Fruit fly (Drosophila melanogaster) whole organism, embryonic: Measurements from ENCODE around the gene CG14961.

Experiments used
- Abd-B ChIP-seq: fragments of 200-800 bp; sonication (Bioruptor generic); optimal IDR thresholded peaks from 2 replicates; lab custom pipeline; 2018; ENCODE audit warnings: missing biosample characterization, mild to moderate bottlenecking, missing genetic modification characterization, moderate library complexity
- Adf1 ChIP-seq: fragments of 200-800 bp; sonication (Bioruptor generic); IDR thresholded peaks from 2 replicates; pipeline ENCODE4 v1.3.6; 2022; ENCODE audit warnings: missing biosample characterization, missing genetic modification characterization
- Antp ChIP-seq: fragments of 200-800 bp; sonication (Bioruptor generic); optimal IDR thresholded peaks from 3 replicates; lab custom pipeline; 2016; ENCODE audit warnings: missing biosample characterization, missing genetic modification characterization
- CG12391 ChIP-seq: fragments of 200-800 bp; sonication (Bioruptor generic); optimal IDR thresholded peaks from 3 replicates; lab custom pipeline; 2018; ENCODE audit warnings: missing biosample characterization, mild to moderate bottlenecking, missing genetic modification characterization, moderate library complexity
- CG14667 ChIP-seq: fragments of 200-800 bp; sonication (Bioruptor generic); IDR thresholded peaks from 2 replicates; pipeline ENCODE4 v1.3.6; 2022; ENCODE audit warnings: missing biosample characterization, missing genetic modification characterization
- CG15011 ChIP-seq: fragments of 200-800 bp; sonication (Bioruptor generic); optimal IDR thresholded peaks from 3 replicates; lab custom pipeline; 2018; ENCODE audit warnings: missing biosample characterization, mild to moderate bottlenecking, missing genetic modification characterization
- CG15601 ChIP-seq: fragments of 200-800 bp; sonication (Bioruptor generic); optimal IDR thresholded peaks from 3 replicates; lab custom pipeline; 2019; ENCODE audit warnings: missing biosample characterization, mild to moderate bottlenecking, missing genetic modification characterization, moderate library complexity
- CG1647 ChIP-seq: fragments of 200-800 bp; sonication (Bioruptor generic); optimal IDR thresholded peaks from 3 replicates; lab custom pipeline; 2016; ENCODE audit warnings: missing biosample characterization, missing genetic modification characterization
- CG16779 ChIP-seq: fragments of 200-800 bp; sonication (Bioruptor generic); IDR thresholded peaks from 2 replicates; pipeline ENCODE4 v1.3.6; 2022; ENCODE audit warnings: missing biosample characterization, missing genetic modification characterization
- CG17328 ChIP-seq: fragments of 200-800 bp; sonication (Bioruptor generic); IDR thresholded peaks from 2 replicates; pipeline ENCODE4 v1.3.6; 2022; ENCODE audit warnings: missing biosample characterization, missing genetic modification characterization
- CG17385 ChIP-seq: fragments of 200-800 bp; sonication (Bioruptor generic); optimal IDR thresholded peaks from 3 replicates; lab custom pipeline; 2018; ENCODE audit warnings: missing biosample characterization, mild to moderate bottlenecking, missing genetic modification characterization
- CG2120 ChIP-seq: fragments of 200-800 bp; sonication (Bioruptor generic); optimal IDR thresholded peaks from 3 replicates; lab custom pipeline; 2016; ENCODE audit warnings: missing biosample characterization, missing genetic modification characterization
- CG2199 ChIP-seq: fragments of 200-800 bp; sonication (Bioruptor generic); IDR thresholded peaks from 3 replicates; pipeline ENCODE4 v1.3.6; 2022; ENCODE audit warnings: missing biosample characterization, missing genetic modification characterization
- CG2678 ChIP-seq: fragments of 200-800 bp; sonication (Bioruptor generic); optimal IDR thresholded peaks from 3 replicates; lab custom pipeline; 2019; ENCODE audit warnings: missing biosample characterization, mild to moderate bottlenecking, missing genetic modification characterization, moderate library complexity
- CG2875 ChIP-seq: fragments of 200-800 bp; sonication (Bioruptor generic); optimal IDR thresholded peaks from 2 replicates; lab custom pipeline; 2017; ENCODE audit warnings: missing biosample characterization, mild to moderate bottlenecking, missing genetic modification characterization, missing genetic modification reagents
- CG3847 ChIP-seq: fragments of 200-800 bp; sonication (Bioruptor generic); IDR thresholded peaks from 2 replicates; pipeline ENCODE4 v1.3.6; 2022; ENCODE audit warnings: missing biosample characterization, missing genetic modification characterization
- CG3995 ChIP-seq: fragments of 200-800 bp; sonication (Bioruptor generic); optimal IDR thresholded peaks from 3 replicates; lab custom pipeline; 2016; ENCODE audit warnings: missing biosample characterization, missing genetic modification characterization
- CG4360 ChIP-seq: fragments of 200-800 bp; sonication (Bioruptor generic); IDR thresholded peaks from 2 replicates; pipeline ENCODE4 v1.3.6; 2022; ENCODE audit warnings: missing biosample characterization, missing genetic modification characterization
- CG4707 ChIP-seq: fragments of 200-800 bp; sonication (Bioruptor generic); optimal IDR thresholded peaks from 2 replicates; lab custom pipeline; 2018; ENCODE audit warnings: missing biosample characterization, mild to moderate bottlenecking, missing genetic modification characterization, moderate library complexity
- CG5245 ChIP-seq: fragments of 200-800 bp; sonication (Bioruptor generic); optimal IDR thresholded peaks from 3 replicates; lab custom pipeline; 2016; ENCODE audit warnings: missing biosample characterization, missing genetic modification characterization
- CG7745 ChIP-seq: fragments of 200-800 bp; sonication (Bioruptor generic); optimal IDR thresholded peaks from 2 replicates; lab custom pipeline; 2018; ENCODE audit warnings: missing biosample characterization, mild to moderate bottlenecking, missing genetic modification characterization, moderate library complexity
- CG7786 ChIP-seq: fragments of 200-800 bp; sonication (Bioruptor generic); optimal IDR thresholded peaks from 2 replicates; lab custom pipeline; 2016; ENCODE audit warnings: missing biosample characterization, missing genetic modification characterization
- CG8924 ChIP-seq: fragments of 200-800 bp; optimal IDR thresholded peaks from 3 replicates; lab custom pipeline; 2019; ENCODE audit warnings: missing biosample characterization, mild to moderate bottlenecking, missing genetic modification characterization, moderate library complexity
- CG9437 ChIP-seq: fragments of 200-800 bp; sonication (Bioruptor generic); optimal IDR thresholded peaks from 2 replicates; lab custom pipeline; 2018; ENCODE audit warnings: missing biosample characterization, mild to moderate bottlenecking, missing genetic modification characterization
- Dip2 ChIP-seq: fragments of 200-800 bp; sonication (Bioruptor generic); IDR thresholded peaks from 2 replicates; pipeline ENCODE4 v1.3.6; 2022; ENCODE audit warnings: missing biosample characterization, missing genetic modification characterization
- Doc3 ChIP-seq: fragments of 200-800 bp; sonication (Bioruptor generic); IDR thresholded peaks from 3 replicates; pipeline ENCODE4 v1.3.6; 2022; ENCODE audit warnings: missing biosample characterization, missing genetic modification characterization; ENCODE audit not compliant: partially characterized antibody
- Ets97D ChIP-seq: fragments of 200-800 bp; sonication (Bioruptor generic); optimal IDR thresholded peaks from 3 replicates; lab custom pipeline; 2016; ENCODE audit warnings: missing biosample characterization, missing genetic modification characterization
- Hey ChIP-seq: fragments of 200-800 bp; sonication (Bioruptor generic); optimal IDR thresholded peaks from 3 replicates; lab custom pipeline; 2018; ENCODE audit warnings: missing biosample characterization, mild to moderate bottlenecking, missing genetic modification characterization
- HmgZ ChIP-seq: fragments of 200-800 bp; sonication (Bioruptor generic); optimal IDR thresholded peaks from 2 replicates; lab custom pipeline; 2018; ENCODE audit warnings: missing biosample characterization, mild to moderate bottlenecking, missing genetic modification characterization
- Jarid2 ChIP-seq: fragments of 200-800 bp; sonication (Bioruptor generic); optimal IDR thresholded peaks from 3 replicates; lab custom pipeline; 2017; ENCODE audit warnings: mild to moderate bottlenecking, missing biosample characterization, missing genetic modification reagents, missing genetic modification characterization
- Oli ChIP-seq: fragments of 200-800 bp; sonication (Bioruptor generic); optimal IDR thresholded peaks from 2 replicates; lab custom pipeline; 2018; ENCODE audit warnings: missing biosample characterization, mild to moderate bottlenecking, missing genetic modification characterization, moderate library complexity
- Optix ChIP-seq: fragments of 200-800 bp; sonication (Bioruptor generic); IDR thresholded peaks from 3 replicates; pipeline ENCODE4 v1.3.6; 2022; ENCODE audit warnings: missing biosample characterization, missing genetic modification characterization
- Rx ChIP-seq: fragments of 200-800 bp; sonication (Bioruptor generic); IDR thresholded peaks from 2 replicates; pipeline ENCODE4 v1.3.6; 2022; ENCODE audit warnings: missing biosample characterization, missing genetic modification characterization
- TFAM ChIP-seq: fragments of 200-800 bp; sonication (Bioruptor generic); optimal IDR thresholded peaks from 2 replicates; lab custom pipeline; 2017; ENCODE audit warnings: missing biosample characterization, missing genetic modification characterization, inconsistent platforms
- amos ChIP-seq: fragments of 200-800 bp; sonication (Bioruptor generic); IDR thresholded peaks from 2 replicates; pipeline ENCODE4 v1.3.6; 2022; ENCODE audit warnings: missing biosample characterization, missing genetic modification characterization; ENCODE audit not compliant: partially characterized antibody
- bbx ChIP-seq: fragments of 200-800 bp; sonication (Bioruptor generic); IDR thresholded peaks from 2 replicates; pipeline ENCODE4 v1.3.6; 2022; ENCODE audit warnings: missing biosample characterization, missing genetic modification characterization; ENCODE audit not compliant: partially characterized antibody
- corto ChIP-seq: fragments of 200-800 bp; sonication (Bioruptor generic); optimal IDR thresholded peaks from 2 replicates; lab custom pipeline; 2016; ENCODE audit warnings: missing biosample characterization, mild to moderate bottlenecking, missing genetic modification characterization, moderate library complexity
- danr ChIP-seq: fragments of 200-800 bp; sonication (Bioruptor generic); IDR thresholded peaks from 2 replicates; pipeline ENCODE4 v1.3.6; 2022; ENCODE audit warnings: missing biosample characterization, missing genetic modification characterization
- dysf ChIP-seq: fragments of 200-800 bp; sonication (Bioruptor generic); IDR thresholded peaks from 3 replicates; pipeline ENCODE4 v1.3.6; 2022; ENCODE audit warnings: missing biosample characterization, missing genetic modification characterization
- ewg ChIP-seq: fragments of 200-800 bp; sonication (Bioruptor generic); optimal IDR thresholded peaks from 3 replicates; lab custom pipeline; 2017; ENCODE audit warnings: mild to moderate bottlenecking, missing biosample characterization, missing genetic modification reagents, missing genetic modification characterization
- hb ChIP-seq: fragments of 200-800 bp; sonication (Bioruptor generic); IDR thresholded peaks from 3 replicates; pipeline ENCODE4 v1.3.6; 2022; ENCODE audit warnings: missing biosample characterization, missing genetic modification characterization; ENCODE audit not compliant: partially characterized antibody
- hbn ChIP-seq: fragments of 200-800 bp; sonication (Bioruptor generic); IDR thresholded peaks from 2 replicates; pipeline ENCODE4 v1.3.6; 2022; ENCODE audit warnings: missing biosample characterization, missing genetic modification characterization; ENCODE audit not compliant: partially characterized antibody
- inv ChIP-seq: fragments of 200-800 bp; sonication (Bioruptor generic); IDR thresholded peaks from 2 replicates; pipeline ENCODE4 v1.3.6; 2022; ENCODE audit warnings: missing biosample characterization, missing genetic modification characterization; ENCODE audit not compliant: partially characterized antibody
- jumu ChIP-seq: fragments of 200-800 bp; sonication (Bioruptor generic); optimal IDR thresholded peaks from 3 replicates; lab custom pipeline; 2016; ENCODE audit warnings: missing biosample characterization, missing genetic modification characterization
- lola ChIP-seq, 3 experiments: fragments of >200 bp in 2 of 3; fragments of 200-800 bp in 1 of 3; sonication (Bioruptor generic) in 1 of 3; optimal IDR thresholded peaks; 2 replicates each; lab custom pipeline; 2017 to 2019; ENCODE audit warnings: missing biosample characterization in 3 of 3, missing genetic modification characterization in 3 of 3, mild to moderate bottlenecking in 1 of 3, moderate library complexity in 1 of 3
- oc ChIP-seq: fragments of 200-800 bp; sonication (Bioruptor generic); optimal IDR thresholded peaks from 2 replicates; lab custom pipeline; 2018; ENCODE audit warnings: missing biosample characterization, mild to moderate bottlenecking, missing genetic modification characterization, moderate library complexity
- org-1 ChIP-seq: fragments of 200-800 bp; sonication (Bioruptor generic); optimal IDR thresholded peaks from 2 replicates; lab custom pipeline; 2017; ENCODE audit warnings: missing biosample characterization, missing genetic modification characterization
- sens-2 ChIP-seq: fragments of 200-800 bp; sonication (Bioruptor generic); IDR thresholded peaks from 2 replicates; pipeline ENCODE4 v1.3.6; 2022; ENCODE audit warnings: missing biosample characterization, missing genetic modification characterization
- sim ChIP-seq: fragments of 200-800 bp; sonication (Bioruptor generic); IDR thresholded peaks from 2 replicates; pipeline ENCODE4 v1.3.6; 2022; ENCODE audit warnings: missing biosample characterization, missing genetic modification characterization
- tgo ChIP-seq: fragments of 200-800 bp; sonication (Bioruptor generic); IDR thresholded peaks from 3 replicates; pipeline ENCODE4 v1.3.6; 2022; ENCODE audit warnings: missing biosample characterization, missing genetic modification characterization
- tup ChIP-seq: fragments of 200-800 bp; sonication (Bioruptor generic); optimal IDR thresholded peaks from 2 replicates; lab custom pipeline; 2016; ENCODE audit warnings: missing biosample characterization, mild to moderate bottlenecking, missing genetic modification characterization, moderate library complexity

CG14961 gene

DNA sequence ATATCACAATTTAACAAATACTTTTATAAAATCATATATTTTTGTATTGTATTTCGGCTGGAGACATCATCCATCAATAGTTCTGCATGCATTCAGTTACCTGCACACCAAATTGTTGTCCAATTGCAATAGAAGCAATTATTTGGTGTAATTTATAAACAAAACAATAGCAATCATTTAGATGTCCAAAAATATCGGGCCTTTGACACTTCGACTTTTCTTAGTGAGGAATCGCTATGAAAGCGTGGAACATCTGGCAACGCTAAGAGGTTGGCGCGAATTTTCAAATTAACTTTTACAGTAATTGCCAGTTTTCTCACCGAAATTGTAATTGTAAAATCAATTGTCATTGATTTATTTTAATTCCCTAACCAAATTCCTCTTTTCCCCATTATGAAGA is 4.9 kb downstream of the CG14961 start, which contains the start of gene CG14969 (continued):
- no peak for TF ChIP-seq tgo
- no peak for TF ChIP-seq CG17328 (GFP tag; lab: Robert Waterston, UW)
- no peak for TF ChIP-seq lola (GFP tag; optimal IDR thresholded peaks at IDR 0.05; lab: Kevin White, UChicago)
- peak; percentile 25 for TF ChIP-seq CG2120 (GFP tag; lab: Kevin White, UChicago)
- no peak for TF ChIP-seq CG2678
- no peak for TF ChIP-seq CG7745
- peak; percentile 3 for TF ChIP-seq CG8924 (tag; lab: Kevin White, UChicago)
- TF ChIP-seq sim: no peak
- TF ChIP-seq Ets97D: peak; percentile 39
- no peak for TF ChIP-seq ewg (GFP tag; lab: Kevin White, UChicago)
- TF ChIP-seq CG12391: no peak
- TF ChIP-seq sens-2 (GFP tag; lab: Robert Waterston, UW): no peak
- TF ChIP-seq TFAM: no peak
- no peak for TF ChIP-seq CG4707 (GFP tag; lab: Kevin White, UChicago)
- TF ChIP-seq jumu (GFP tag; lab: Kevin White, UChicago): no peak
- TF ChIP-seq Rx (GFP tag; lab: Robert Waterston, UW): no peak
- TF ChIP-seq CG4360 (GFP tag; lab: Robert Waterston, UW): no peak
- TF ChIP-seq oc (tag; lab: Kevin White, UChicago): no peak
- peak; percentile 50; the same call in 1 of the 2 replicates for TF ChIP-seq amos (GFP tag; lab: Robert Waterston, UW)
- TF ChIP-seq CG15011: no peak
- TF ChIP-seq Dip2 (GFP tag; lab: Robert Waterston, UW): no peak
- TF ChIP-seq Doc3 (GFP tag; lab: Robert Waterston, UW): 0 out of 3 replicates have a peak, but pooled peaks have one; percentile 29
- no peak for TF ChIP-seq Adf1 (GFP tag; lab: Robert Waterston, UW)
- TF ChIP-seq CG17385 (GFP tag; lab: Kevin White, UChicago): no peak
- TF ChIP-seq Abd-B (GFP tag; lab: Kevin White, UChicago): no peak
- TF ChIP-seq Hey: no peak
- peak; percentile 48; the same call in 1 of the 2 replicates for TF ChIP-seq bbx (GFP tag; lab: Robert Waterston, UW)
- TF ChIP-seq CG2199 (GFP tag; lab: Robert Waterston, UW): no peak
- no peak for TF ChIP-seq CG7786 (GFP tag; lab: Kevin White, UChicago)
- 0 out of 2 replicates have a peak, but pooled peaks have one; percentile 12 for TF ChIP-seq inv
- TF ChIP-seq tup (GFP tag; lab: Kevin White, UChicago): no peak
- TF ChIP-seq org-1 (GFP tag; lab: Kevin White, UChicago): no peak
- no peak for TF ChIP-seq CG14667 (GFP tag; lab: Robert Waterston, UW)
- no peak for TF ChIP-seq CG15601
- TF ChIP-seq danr (GFP tag; lab: Robert Waterston, UW): no peak
- TF ChIP-seq CG1647 (GFP tag; lab: Kevin White, UChicago): no peak
- TF ChIP-seq CG2875: no peak
- no peak for TF ChIP-seq Jarid2 (GFP tag; lab: Kevin White, UChicago)
- TF ChIP-seq CG3847 (GFP tag; lab: Robert Waterston, UW): no peak
- no peak for TF ChIP-seq CG9437 (GFP tag; lab: Kevin White, UChicago)
- peak; percentile 37; the same call in 1 of the 2 replicates for TF ChIP-seq hbn
- TF ChIP-seq HmgZ (tag; lab: Kevin White, UChicago): peak; percentile 22
- no peak for TF ChIP-seq dysf
- TF ChIP-seq Antp: no peak
- no peak for TF ChIP-seq Optix
- TF ChIP-seq CG16779 (GFP tag; lab: Robert Waterston, UW): no peak
- no peak for TF ChIP-seq CG5245 (GFP tag; lab: Kevin White, UChicago)
- TF ChIP-seq Oli (tag; lab: Kevin White, UChicago): no peak
- no peak for TF ChIP-seq corto
- TF ChIP-seq CG3995 (GFP tag; lab: Kevin White, UChicago): no peak
- TF ChIP-seq hb: no peak
